Worm (Caenorhabditis elegans) whole organism, young adult: ENCODE results near the gene C28H8.3.
A peak's percentile ranks its signal among the peaks of the same experiment; 100 is the strongest.

Experiments
- B0261.1 ChIP-seq: sonication (generic microtip); optimal IDR thresholded peaks from 2 replicates; lab custom pipeline; 2016; ENCODE audit warnings: mild to moderate bottlenecking, missing genetic modification characterization, moderate library complexity, missing compliant biosample characterization
- F22D6.2 ChIP-seq: sonication (generic microtip); optimal IDR thresholded peaks from 2 replicates; lab custom pipeline; 2016; ENCODE audit warnings: mild to moderate bottlenecking, missing genetic modification characterization, missing compliant biosample characterization
- F37B4.10 ChIP-seq: fragments of 200-800 bp; sonication (Bioruptor generic); IDR thresholded peaks from 2 replicates; pipeline ENCODE4 v1.3.6; 2022; ENCODE audit warnings: missing genetic modification characterization, missing compliant biosample characterization
- F49E8.2 ChIP-seq: sonication (generic microtip); optimal IDR thresholded peaks from 3 replicates; lab custom pipeline; 2017; ENCODE audit warnings: missing genetic modification characterization, mild to moderate bottlenecking, missing compliant biosample characterization, antibody characterized with exemption, moderate library complexity; ENCODE audit not compliant: insufficient read depth
- F52B5.7 ChIP-seq: sonication (generic microtip); optimal IDR thresholded peaks from 2 replicates; lab custom pipeline; 2016; ENCODE audit warnings: mild to moderate bottlenecking, missing genetic modification characterization, missing compliant biosample characterization
- Y56A3A.18 ChIP-seq: fragments of 200-800 bp; sonication (Bioruptor generic); IDR thresholded peaks from 2 replicates; pipeline ENCODE4 v1.3.6; 2022; ENCODE audit warnings: missing genetic modification reagents, missing genetic modification characterization, missing compliant biosample characterization
- Y67H2A.10 ChIP-seq: fragments of 200-800 bp; sonication (Bioruptor generic); conservative IDR thresholded peaks from 2 replicates; pipeline ENCODE4 v1.3.6; 2022; ENCODE audit warnings: missing genetic modification reagents, missing genetic modification characterization, missing compliant biosample characterization
- ZK185.1 ChIP-seq: sonication (generic microtip); optimal IDR thresholded peaks from 2 replicates; lab custom pipeline; 2016; ENCODE audit warnings: mild to moderate bottlenecking, missing genetic modification characterization, missing compliant biosample characterization; ENCODE audit not compliant: poor library complexity, severe bottlenecking
- aptf-3 ChIP-seq: fragments of 200-800 bp; sonication (Bioruptor generic); IDR thresholded peaks from 2 replicates; pipeline ENCODE4 v1.3.6; 2022; ENCODE audit warnings: missing genetic modification characterization, missing compliant biosample characterization
- athp-1 ChIP-seq: sonication (generic microtip); optimal IDR thresholded peaks from 2 replicates; lab custom pipeline; 2017; ENCODE audit warnings: mild to moderate bottlenecking, missing genetic modification characterization, missing compliant biosample characterization
- bed-2 ChIP-seq: fragments of 200-800 bp; sonication (Bioruptor generic); IDR thresholded peaks from 2 replicates; pipeline ENCODE4 v1.3.6; 2022; ENCODE audit warnings: missing genetic modification reagents, missing genetic modification characterization, missing compliant biosample characterization
- egl-44 ChIP-seq: fragments of 200-800 bp; sonication (Bioruptor generic); IDR thresholded peaks from 2 replicates; pipeline ENCODE4 v1.3.6; 2022; ENCODE audit warnings: missing genetic modification reagents, missing genetic modification characterization, missing compliant biosample characterization
- ekl-4 ChIP-seq: fragments of 200-800 bp; sonication (Bioruptor generic); IDR thresholded peaks from 2 replicates; pipeline ENCODE4 v1.3.6; 2022; ENCODE audit warnings: missing genetic modification reagents, missing genetic modification characterization, missing compliant biosample characterization
- fkh-3 ChIP-seq: sonication (generic microtip); optimal IDR thresholded peaks from 2 replicates; lab custom pipeline; 2016; ENCODE audit warnings: mild to moderate bottlenecking, missing genetic modification characterization, missing compliant biosample characterization
- him-1 ChIP-seq: sonication (generic microtip); optimal IDR thresholded peaks from 2 replicates; lab custom pipeline; 2016; ENCODE audit warnings: missing genotype, missing genetic modification reagents, missing genetic modification characterization, missing compliant biosample characterization
- hlh-26 ChIP-seq: fragments of 200-800 bp; sonication (Bioruptor generic); conservative IDR thresholded peaks from 2 replicates; pipeline ENCODE4 v1.3.6; 2022; ENCODE audit warnings: missing genetic modification reagents, missing genetic modification characterization, missing compliant biosample characterization
- hmg-1.2 ChIP-seq: fragments of 200-800 bp; sonication (Bioruptor generic); IDR thresholded peaks from 2 replicates; pipeline ENCODE4 v1.3.6; 2022; ENCODE audit warnings: missing genetic modification reagents, missing genetic modification characterization, missing compliant biosample characterization
- hmg-20 ChIP-seq: fragments of 200-800 bp; sonication (Bioruptor generic); IDR thresholded peaks from 2 replicates; pipeline ENCODE4 v1.3.6; 2022; ENCODE audit warnings: missing genetic modification reagents, missing genetic modification characterization, missing compliant biosample characterization
- hsf-1 ChIP-seq: fragments of 200-800 bp; sonication (Bioruptor generic); IDR thresholded peaks from 2 replicates; pipeline ENCODE4 v1.3.6; 2022; ENCODE audit warnings: missing genetic modification reagents, missing genetic modification characterization, missing compliant biosample characterization
- lag-1 ChIP-seq: fragments of 200-800 bp; sonication (Bioruptor generic); IDR thresholded peaks from 2 replicates; pipeline ENCODE4 v1.3.6; 2022; ENCODE audit warnings: missing genetic modification reagents, missing genetic modification characterization, missing compliant biosample characterization
- let-526 ChIP-seq: fragments of 200-800 bp; sonication (Bioruptor generic); IDR thresholded peaks from 2 replicates; pipeline ENCODE4 v1.3.6; 2022; ENCODE audit warnings: missing genetic modification reagents, missing genetic modification characterization, missing compliant biosample characterization
- let-607 ChIP-seq, 2 experiments: fragments of 200-800 bp in 1 of 2; sonication (Bioruptor generic) in 1 of 2; sonication (generic microtip) in 1 of 2; optimal IDR thresholded peaks; 2 replicates each; lab custom pipeline; 2016 to 2018; ENCODE audit warnings: mild to moderate bottlenecking in 2 of 2, missing compliant biosample characterization in 2 of 2, missing genetic modification characterization in 2 of 2, moderate library complexity in 2 of 2, missing genotype in 1 of 2
- lin-40 ChIP-seq: sonication (generic microtip); optimal IDR thresholded peaks from 2 replicates; lab custom pipeline; 2016; ENCODE audit warnings: missing genetic modification characterization, mild to moderate bottlenecking, missing compliant biosample characterization, missing genotype, missing genetic modification reagents
- lsl-1 ChIP-seq: fragments of 200-800 bp; sonication (Bioruptor generic); optimal IDR thresholded peaks from 2 replicates; lab custom pipeline; 2018; ENCODE audit warnings: mild to moderate bottlenecking, missing genetic modification characterization, moderate library complexity, missing compliant biosample characterization
- madf-10 ChIP-seq: sonication (generic microtip); optimal IDR thresholded peaks from 2 replicates; lab custom pipeline; 2016; ENCODE audit warnings: mild to moderate bottlenecking, missing genetic modification characterization, missing compliant biosample characterization
- madf-3 ChIP-seq: fragments of 200-800 bp; sonication (Bioruptor generic); IDR thresholded peaks from 2 replicates; pipeline ENCODE4 v1.3.6; 2022; ENCODE audit warnings: missing genetic modification reagents, missing genetic modification characterization, missing compliant biosample characterization
- madf-6 ChIP-seq: fragments of 200-800 bp; sonication (Bioruptor generic); IDR thresholded peaks from 2 replicates; pipeline ENCODE4 v1.3.6; 2022; ENCODE audit warnings: missing genetic modification reagents, missing genetic modification characterization, missing compliant biosample characterization
- mcd-1 ChIP-seq: fragments of 200-800 bp; sonication (Bioruptor generic); IDR thresholded peaks from 2 replicates; pipeline ENCODE4 v1.3.6; 2022; ENCODE audit warnings: missing genetic modification reagents, missing genetic modification characterization, missing compliant biosample characterization
- mes-4 ChIP-seq: sonication (generic microtip); optimal IDR thresholded peaks from 2 replicates; lab custom pipeline; 2016; ENCODE audit warnings: missing genotype, missing genetic modification characterization, missing compliant biosample characterization
- nfyb-1 ChIP-seq: fragments of 200-800 bp; sonication (Bioruptor generic); IDR thresholded peaks from 2 replicates; pipeline ENCODE4 v1.3.6; 2022; ENCODE audit warnings: missing genetic modification reagents, missing genetic modification characterization, missing compliant biosample characterization
- nhr-120 ChIP-seq: fragments of 200-800 bp; sonication (Bioruptor generic); IDR thresholded peaks from 2 replicates; pipeline ENCODE4 v1.3.6; 2022; ENCODE audit warnings: missing genetic modification characterization, missing compliant biosample characterization
- nhr-80 ChIP-seq: sonication (generic microtip); optimal IDR thresholded peaks from 2 replicates; lab custom pipeline; 2016; ENCODE audit warnings: missing genetic modification characterization, missing compliant biosample characterization
- pbrm-1 ChIP-seq: fragments of 200-800 bp; sonication (Bioruptor generic); IDR thresholded peaks from 2 replicates; pipeline ENCODE4 v1.3.6; 2022; ENCODE audit warnings: missing genetic modification reagents, missing genetic modification characterization, missing compliant biosample characterization
- rcor-1 ChIP-seq: fragments of 200-800 bp; sonication (Bioruptor generic); IDR thresholded peaks from 2 replicates; pipeline ENCODE4 v1.3.6; 2022; ENCODE audit warnings: missing genetic modification reagents, missing genetic modification characterization, missing compliant biosample characterization
- repo-1 ChIP-seq: sonication (generic microtip); optimal IDR thresholded peaks from 2 replicates; lab custom pipeline; 2017; ENCODE audit warnings: mild to moderate bottlenecking, missing genetic modification characterization, missing compliant biosample characterization
- sptf-2 ChIP-seq: fragments of 200-800 bp; sonication (Bioruptor generic); optimal IDR thresholded peaks from 2 replicates; lab custom pipeline; 2018; ENCODE audit warnings: mild to moderate bottlenecking, missing genetic modification characterization, missing compliant biosample characterization
- tlf-1 ChIP-seq: fragments of 200-800 bp; sonication (Bioruptor generic); optimal IDR thresholded peaks from 2 replicates; lab custom pipeline; 2018; ENCODE audit warnings: mild to moderate bottlenecking, missing genetic modification characterization, missing compliant biosample characterization

The C28H8.3 gene

DNA sequence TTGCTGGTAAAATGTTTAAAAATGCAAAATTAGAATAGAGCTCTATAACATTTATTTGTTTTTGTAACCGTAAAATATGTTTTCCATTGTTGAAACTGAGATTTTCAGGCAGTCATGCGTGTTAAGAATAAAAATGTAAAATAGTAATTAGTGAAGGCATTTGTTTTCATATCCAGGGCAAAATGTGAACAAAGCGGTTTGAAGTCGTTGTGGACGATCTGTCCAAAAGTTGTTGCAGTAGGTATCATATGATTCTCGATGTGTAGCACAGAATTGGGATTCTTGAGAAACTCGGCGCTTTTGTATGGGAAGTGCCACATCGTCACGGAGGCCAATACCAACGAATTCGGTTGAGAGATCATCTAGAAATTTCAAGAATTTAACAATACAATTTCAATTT lies 26.2 kb upstream of the C28H8.3 start (continued):
- TF ChIP-seq aptf-3 (GFP tag; lab: Robert Waterston, UW) = no peak
- no peak for TF ChIP-seq mes-4 (tag; lab: Kevin White, UChicago)
- no peak for TF ChIP-seq Y56A3A.18 (GFP tag; lab: Robert Waterston, UW)
- peak; percentile 57; the same call in 1 of the 2 replicates for TF ChIP-seq madf-6 (GFP tag; lab: Robert Waterston, UW)
- TF ChIP-seq F37B4.10 (GFP tag; lab: Robert Waterston, UW) = no peak
- no peak for TF ChIP-seq sptf-2 (GFP tag; lab: Kevin White, UChicago)
- TF ChIP-seq fkh-3 (tag; lab: Kevin White, UChicago) = no peak
- TF ChIP-seq mcd-1 (GFP tag; lab: Robert Waterston, UW) = no peak
- TF ChIP-seq bed-2 (GFP tag; lab: Robert Waterston, UW) = no peak
- TF ChIP-seq B0261.1 (tag; lab: Kevin White, UChicago) = no peak
- TF ChIP-seq let-526 (GFP tag; lab: Robert Waterston, UW) = no peak
- TF ChIP-seq ZK185.1 = no peak
- TF ChIP-seq hsf-1 = 0 out of 2 replicates have a peak, but pooled peaks have one; percentile 50
- no peak for TF ChIP-seq nhr-80 (tag; lab: Kevin White, UChicago)
- TF ChIP-seq F22D6.2 (tag; lab: Kevin White, UChicago) = no peak
- no peak for TF ChIP-seq lin-40 (tag; lab: Kevin White, UChicago)
- TF ChIP-seq pbrm-1 (GFP tag; lab: Robert Waterston, UW) = 0 out of 2 replicates have a peak, but pooled peaks have one; percentile 34
- no peak for TF ChIP-seq Y67H2A.10
- peak; percentile 14 for TF ChIP-seq F52B5.7 (tag; lab: Kevin White, UChicago)
- no peak for TF ChIP-seq lsl-1 (GFP tag; lab: Kevin White, UChicago)
- TF ChIP-seq F49E8.2 (tag; lab: Kevin White, UChicago) = no peak
- TF ChIP-seq nfyb-1 (GFP tag; lab: Robert Waterston, UW) = no peak
- TF ChIP-seq hmg-20 (GFP tag; lab: Robert Waterston, UW) = no peak
- no peak for TF ChIP-seq egl-44 (GFP tag; lab: Robert Waterston, UW)
- TF ChIP-seq ekl-4 (GFP tag; lab: Robert Waterston, UW) = 0 out of 2 replicates have a peak, but pooled peaks have one; percentile 28
- no peak for TF ChIP-seq tlf-1 (GFP tag; lab: Kevin White, UChicago)
- TF ChIP-seq athp-1 (tag; lab: Kevin White, UChicago) = peak; percentile 39
- TF ChIP-seq hlh-26 (GFP tag; lab: Robert Waterston, UW) = no peak
- no peak for TF ChIP-seq nhr-120 (GFP tag; lab: Robert Waterston, UW)
- TF ChIP-seq lag-1 (GFP tag; lab: Robert Waterston, UW) = no peak
- TF ChIP-seq madf-3 (GFP tag; lab: Robert Waterston, UW) = 0 out of 2 replicates have a peak, but pooled peaks have one; percentile 55
- no peak for TF ChIP-seq madf-10 (tag; lab: Kevin White, UChicago)
- no peak for TF ChIP-seq let-607 (tag; optimal IDR thresholded peaks at IDR 0.05; lab: Kevin White, UChicago)
- peak; percentile 25 for TF ChIP-seq him-1
- no peak for TF ChIP-seq rcor-1
- TF ChIP-seq hmg-1.2 (GFP tag; lab: Robert Waterston, UW) = no peak
- no peak for TF ChIP-seq repo-1 (tag; lab: Kevin White, UChicago)

DNA sequence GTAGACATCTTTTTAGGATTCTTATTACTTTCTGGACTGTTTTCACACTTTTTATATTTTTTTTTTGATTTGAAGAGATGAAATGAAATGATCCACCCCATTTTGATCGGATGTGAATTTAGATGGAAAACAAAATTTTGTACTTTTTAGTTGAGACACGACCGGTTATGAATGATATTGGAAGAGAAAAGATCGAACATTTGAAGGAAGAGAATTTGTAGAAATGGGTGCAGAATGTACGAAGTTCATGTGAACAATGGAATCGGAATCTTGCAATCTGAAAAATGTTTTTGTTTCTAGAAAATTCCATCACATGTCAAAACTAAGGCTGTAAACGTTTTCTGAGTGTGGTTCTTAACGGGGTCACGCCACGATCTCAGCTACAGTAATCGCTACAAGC lies 25.7 kb upstream of the C28H8.3 start, which contains the start of gene F01F1.14:
F01F1.14 (minus strand) TSS at position 101 of the 400 bp plus-strand sequence.
- TF ChIP-seq F37B4.10 (GFP tag; lab: Robert Waterston, UW) = no peak
